Worm (Caenorhabditis elegans) whole organism, young adult: ENCODE data around the gene xbx-1.

ENCODE experiments used
- F22D6.2 ChIP-seq: sonication (generic microtip); optimal IDR thresholded peaks from 2 replicates; lab custom pipeline; 2016; ENCODE audit warnings: mild to moderate bottlenecking, missing genetic modification characterization, missing compliant biosample characterization
- ama-1 ChIP-seq, 3 experiments: fragments of 150-350 bp in 1 of 3; sonication (generic microtip) in 2 of 3; optimal IDR thresholded peaks; 2 replicates each; lab custom pipeline; 2014 to 2018; ENCODE audit warnings: missing biosample characterization in 2 of 3, missing genetic modification characterization in 2 of 3, missing genetic modification reagents in 2 of 3
- dpl-1 ChIP-seq: fragments of 150-350 bp; optimal IDR thresholded peaks from 2 replicates; lab custom pipeline; 2014; ENCODE audit warnings: missing biosample characterization, missing genetic modification reagents, missing genetic modification characterization
- let-526 ChIP-seq: fragments of 200-800 bp; sonication (Bioruptor generic); IDR thresholded peaks from 2 replicates; pipeline ENCODE4 v1.3.6; 2022; ENCODE audit warnings: missing genetic modification reagents, missing genetic modification characterization, missing compliant biosample characterization
- lin-40 ChIP-seq: sonication (generic microtip); optimal IDR thresholded peaks from 2 replicates; lab custom pipeline; 2016; ENCODE audit warnings: missing genetic modification characterization, mild to moderate bottlenecking, missing compliant biosample characterization, missing genotype, missing genetic modification reagents
- lsl-1 ChIP-seq: fragments of 200-800 bp; sonication (Bioruptor generic); optimal IDR thresholded peaks from 2 replicates; lab custom pipeline; 2018; ENCODE audit warnings: mild to moderate bottlenecking, missing genetic modification characterization, moderate library complexity, missing compliant biosample characterization
- mel-28 ChIP-seq: sonication (generic microtip); optimal IDR thresholded peaks from 2 replicates; lab custom pipeline; 2016; ENCODE audit warnings: borderline replicate concordance, mild to moderate bottlenecking, missing genetic modification characterization, missing compliant biosample characterization
- mes-4 ChIP-seq: sonication (generic microtip); optimal IDR thresholded peaks from 2 replicates; lab custom pipeline; 2016; ENCODE audit warnings: missing genotype, missing genetic modification characterization, missing compliant biosample characterization
- nhr-27 ChIP-seq: fragments of 200-800 bp; sonication (Bioruptor generic); optimal IDR thresholded peaks from 2 replicates; lab custom pipeline; 2018; ENCODE audit warnings: mild to moderate bottlenecking, missing genetic modification characterization, moderate library complexity, missing compliant biosample characterization
- nhr-90 ChIP-seq: sonication (generic microtip); optimal IDR thresholded peaks from 2 replicates; lab custom pipeline; 2016; ENCODE audit warnings: missing genotype, mild to moderate bottlenecking, missing genetic modification characterization, missing compliant biosample characterization
- tbx-9 ChIP-seq: sonication (generic microtip); optimal IDR thresholded peaks from 2 replicates; lab custom pipeline; 2016; ENCODE audit warnings: borderline replicate concordance, missing genetic modification characterization, inconsistent platforms, missing compliant biosample characterization

DNA sequence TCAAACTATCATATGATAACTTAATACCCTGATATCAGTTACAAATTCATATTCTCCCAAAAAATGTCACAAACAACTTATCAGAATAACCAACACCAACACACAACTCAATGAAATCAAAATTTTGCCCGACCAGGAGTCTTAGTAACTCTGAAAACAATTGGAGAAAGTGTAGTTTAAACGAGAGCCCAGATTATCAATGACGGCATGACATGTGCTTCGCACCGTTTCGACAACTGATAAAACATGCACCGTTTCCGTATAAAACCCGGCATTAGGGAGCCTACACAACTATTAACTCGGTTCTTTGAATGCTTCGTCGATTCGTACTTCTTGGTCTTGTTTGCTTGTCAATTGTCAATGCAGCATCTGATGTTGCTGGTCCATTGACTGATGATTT, 13.6 kb downstream of the xbx-1 start, which contains the start of gene fil-1:
- no peak for TF ChIP-seq tbx-9 (tag; lab: Kevin White, UChicago)
- no peak for TF ChIP-seq ama-1 (optimal IDR thresholded peaks at IDR 0.05; lab: Kevin White, UChicago)
- TF ChIP-seq ama-1 (GFP tag; optimal IDR thresholded peaks at IDR 0.05; lab: Kevin White, UChicago): no peak
- TF ChIP-seq mel-28 (tag; lab: Kevin White, UChicago): no peak
- TF ChIP-seq mes-4 (tag; lab: Kevin White, UChicago): no peak
- no peak for TF ChIP-seq lin-40 (tag; lab: Kevin White, UChicago)
- TF ChIP-seq lsl-1: no peak
- no peak for TF ChIP-seq dpl-1 (GFP tag; lab: Kevin White, UChicago)
- TF ChIP-seq nhr-27 (tag; lab: Kevin White, UChicago): no peak
- no peak for TF ChIP-seq nhr-90
- TF ChIP-seq F22D6.2 (tag; lab: Kevin White, UChicago): no peak
- TF ChIP-seq let-526: no peak
